Worm (Caenorhabditis elegans) whole organism, mixed stage, embryonic: ENCODE results near the gene K02E2.8.

Source experiments
- nhr-28 ChIP-seq: fragments of 150-350 bp; optimal IDR thresholded peaks from 2 replicates; lab custom pipeline; 2014; ENCODE audit warnings: missing biosample characterization, missing genetic modification characterization
- pha-4 ChIP-seq: fragments of 150-350 bp; optimal IDR thresholded peaks from 2 replicates; lab custom pipeline; 2018; ENCODE audit warnings: missing biosample characterization, missing genetic modification reagents, missing genetic modification characterization

DNA sequence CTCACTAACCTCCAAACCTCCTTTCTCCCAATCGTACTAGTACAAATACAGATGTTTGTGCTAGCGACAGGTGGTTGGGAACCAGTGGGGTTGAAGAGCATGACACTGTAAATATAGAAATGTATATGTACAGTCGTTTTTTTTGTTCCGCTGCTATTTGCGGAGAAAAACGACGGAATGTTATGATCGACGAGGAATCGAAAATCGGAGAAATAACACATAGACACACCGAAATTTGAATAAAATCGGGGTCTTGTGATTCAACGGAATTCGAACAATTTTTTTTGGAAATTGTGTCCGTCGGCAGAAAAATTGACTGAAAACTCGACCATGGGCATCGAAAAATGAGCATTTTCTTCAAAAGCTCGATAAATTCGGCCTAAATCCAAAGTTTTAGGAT lies 44.9 kb upstream of the K02E2.8 start, which contains the start of gene F53H2.3:
- TF ChIP-seq nhr-28 (tag; lab: Kevin White, UChicago) (no peak), pha-4 (tag; lab: Kevin White, UChicago) (no peak)
